Fruit fly (Drosophila melanogaster) whole organism, embryonic: ENCODE measurements around the gene CG3032.

Source experiments
- ATbp ChIP-seq: fragments of 200-800 bp; sonication (Bioruptor generic); optimal IDR thresholded peaks from 2 replicates; lab custom pipeline; 2017; ENCODE audit warnings: missing biosample characterization, mild to moderate bottlenecking, missing genetic modification characterization, missing genetic modification reagents
- Antp ChIP-seq: fragments of 200-800 bp; sonication (Bioruptor generic); optimal IDR thresholded peaks from 3 replicates; lab custom pipeline; 2016; ENCODE audit warnings: missing biosample characterization, missing genetic modification characterization
- Atf3 ChIP-seq: fragments of 200-800 bp; sonication (Bioruptor generic); optimal IDR thresholded peaks from 3 replicates; lab custom pipeline; 2016; ENCODE audit warnings: missing biosample characterization, missing genetic modification characterization
- CG1024 ChIP-seq: fragments of 200-800 bp; sonication (Bioruptor generic); IDR thresholded peaks from 2 replicates; pipeline ENCODE4 v1.3.6; 2022; ENCODE audit warnings: missing biosample characterization, missing genetic modification characterization
- CG10431 ChIP-seq: fragments of 200-800 bp; sonication (Bioruptor generic); optimal IDR thresholded peaks from 3 replicates; lab custom pipeline; 2018; ENCODE audit warnings: missing biosample characterization, mild to moderate bottlenecking, missing genetic modification characterization
- CG11247 ChIP-seq: fragments of 200-800 bp; sonication (Bioruptor generic); IDR thresholded peaks from 2 replicates; pipeline ENCODE4 v1.3.6; 2022; ENCODE audit warnings: missing biosample characterization, missing genetic modification characterization
- CG12299 ChIP-seq: fragments of 200-800 bp; sonication (Bioruptor generic); optimal IDR thresholded peaks from 2 replicates; lab custom pipeline; 2018; ENCODE audit warnings: missing biosample characterization, mild to moderate bottlenecking, missing genetic modification characterization
- CG15601 ChIP-seq: fragments of 200-800 bp; sonication (Bioruptor generic); optimal IDR thresholded peaks from 3 replicates; lab custom pipeline; 2019; ENCODE audit warnings: missing biosample characterization, mild to moderate bottlenecking, missing genetic modification characterization, moderate library complexity
- CG18764 ChIP-seq: fragments of 200-800 bp; sonication (Bioruptor generic); optimal IDR thresholded peaks from 3 replicates; lab custom pipeline; 2016; ENCODE audit warnings: missing biosample characterization, missing genetic modification characterization
- CG2116 ChIP-seq: fragments of 200-800 bp; sonication (Bioruptor generic); optimal IDR thresholded peaks from 3 replicates; lab custom pipeline; 2018; ENCODE audit warnings: missing biosample characterization, mild to moderate bottlenecking, missing genetic modification characterization
- CG2202 ChIP-seq: fragments of 200-800 bp; sonication (Bioruptor generic); optimal IDR thresholded peaks from 2 replicates; lab custom pipeline; 2018; ENCODE audit warnings: missing biosample characterization, mild to moderate bottlenecking, missing genetic modification characterization
- CG32767 ChIP-seq: fragments of 200-800 bp; sonication (Bioruptor generic); IDR thresholded peaks from 2 replicates; pipeline ENCODE4 v1.3.6; 2022; ENCODE audit warnings: missing biosample characterization, missing genetic modification characterization
- CG3838 ChIP-seq: fragments of 200-800 bp; sonication (Bioruptor generic); optimal IDR thresholded peaks from 3 replicates; lab custom pipeline; 2016; ENCODE audit warnings: missing biosample characterization, missing genetic modification characterization
- CG4617 ChIP-seq: fragments of 200-800 bp; sonication (Bioruptor generic); optimal IDR thresholded peaks from 3 replicates; lab custom pipeline; 2016; ENCODE audit warnings: missing biosample characterization, missing genetic modification characterization, borderline replicate concordance
- CG4730 ChIP-seq: fragments of 200-800 bp; sonication (Bioruptor generic); IDR thresholded peaks from 2 replicates; pipeline ENCODE4 v1.3.6; 2022; ENCODE audit warnings: missing biosample characterization, missing genetic modification characterization
- CG6791 ChIP-seq: fragments of 200-800 bp; sonication (Bioruptor generic); IDR thresholded peaks from 3 replicates; pipeline ENCODE4 v1.3.6; 2022; ENCODE audit warnings: missing biosample characterization, missing genetic modification characterization; ENCODE audit not compliant: partially characterized antibody
- CG7839 ChIP-seq: fragments of 200-800 bp; sonication (Bioruptor generic); optimal IDR thresholded peaks from 3 replicates; lab custom pipeline; 2018; ENCODE audit warnings: missing biosample characterization, mild to moderate bottlenecking, missing genetic modification characterization, moderate library complexity
- CG8944 ChIP-seq: fragments of 200-800 bp; sonication (Bioruptor generic); optimal IDR thresholded peaks from 3 replicates; lab custom pipeline; 2016; ENCODE audit warnings: missing biosample characterization, missing genetic modification characterization
- CG9797 ChIP-seq: fragments of 200-800 bp; sonication (Bioruptor generic); optimal IDR thresholded peaks from 3 replicates; lab custom pipeline; 2018; ENCODE audit warnings: missing biosample characterization, mild to moderate bottlenecking, missing genetic modification characterization
- CkIIα-i1 ChIP-seq: fragments of 200-800 bp; sonication (Bioruptor generic); IDR thresholded peaks from 2 replicates; pipeline ENCODE4 v1.3.6; 2022; ENCODE audit warnings: missing biosample characterization, missing genetic modification characterization
- Doc3 ChIP-seq: fragments of 200-800 bp; sonication (Bioruptor generic); IDR thresholded peaks from 3 replicates; pipeline ENCODE4 v1.3.6; 2022; ENCODE audit warnings: missing biosample characterization, missing genetic modification characterization; ENCODE audit not compliant: partially characterized antibody
- E2f1 ChIP-seq: fragments of 200-800 bp; sonication (Bioruptor generic); IDR thresholded peaks from 2 replicates; pipeline ENCODE4 v1.3.6; 2022; ENCODE audit warnings: missing biosample characterization, missing genetic modification characterization
- E2f2 ChIP-seq: fragments of 200-800 bp; sonication (Bioruptor generic); IDR thresholded peaks from 2 replicates; pipeline ENCODE4 v1.3.6; 2022; ENCODE audit warnings: missing biosample characterization, missing genetic modification characterization
- Gsc ChIP-seq: fragments of 200-800 bp; sonication (Bioruptor generic); IDR thresholded peaks from 2 replicates; pipeline ENCODE4 v1.3.6; 2022; ENCODE audit warnings: missing biosample characterization, missing genetic modification characterization
- NK7.1 ChIP-seq: fragments of 200-800 bp; sonication (Bioruptor generic); optimal IDR thresholded peaks from 3 replicates; lab custom pipeline; 2016; ENCODE audit warnings: missing biosample characterization, missing genetic modification characterization
- Nf-YC ChIP-seq: fragments of 200-800 bp; optimal IDR thresholded peaks from 3 replicates; lab custom pipeline; 2019; ENCODE audit warnings: missing biosample characterization, mild to moderate bottlenecking, missing genetic modification characterization, moderate library complexity
- Sox102F ChIP-seq: fragments of 200-800 bp; sonication (Bioruptor generic); optimal IDR thresholded peaks from 2 replicates; lab custom pipeline; 2018; ENCODE audit warnings: missing biosample characterization, mild to moderate bottlenecking, missing genetic modification characterization, moderate library complexity
- Sry-δ ChIP-seq: fragments of 200-800 bp; sonication (Bioruptor generic); optimal IDR thresholded peaks from 2 replicates; lab custom pipeline; 2016; ENCODE audit warnings: missing biosample characterization, missing genetic modification characterization
- Xbp1 ChIP-seq: fragments of 200-800 bp; sonication (Bioruptor generic); optimal IDR thresholded peaks from 3 replicates; lab custom pipeline; 2016; ENCODE audit warnings: missing biosample characterization, mild to moderate bottlenecking, missing genetic modification characterization
- chif ChIP-seq, 2 experiments: fragments of 200-800 bp; sonication (Bioruptor generic); optimal IDR thresholded peaks; 3 replicates each; lab custom pipeline; 2016; ENCODE audit warnings: missing biosample characterization in 2 of 2, missing genetic modification characterization in 2 of 2
- corto ChIP-seq: fragments of 200-800 bp; sonication (Bioruptor generic); optimal IDR thresholded peaks from 2 replicates; lab custom pipeline; 2016; ENCODE audit warnings: missing biosample characterization, mild to moderate bottlenecking, missing genetic modification characterization, moderate library complexity
- danr ChIP-seq: fragments of 200-800 bp; sonication (Bioruptor generic); IDR thresholded peaks from 2 replicates; pipeline ENCODE4 v1.3.6; 2022; ENCODE audit warnings: missing biosample characterization, missing genetic modification characterization
- dysf ChIP-seq: fragments of 200-800 bp; sonication (Bioruptor generic); IDR thresholded peaks from 3 replicates; pipeline ENCODE4 v1.3.6; 2022; ENCODE audit warnings: missing biosample characterization, missing genetic modification characterization
- gcm ChIP-seq: fragments of 200-800 bp; sonication (Bioruptor generic); optimal IDR thresholded peaks from 2 replicates; lab custom pipeline; 2019; ENCODE audit warnings: missing biosample characterization, mild to moderate bottlenecking, missing genetic modification characterization, moderate library complexity
- gro ChIP-seq: fragments of 200-800 bp; sonication (Bioruptor generic); optimal IDR thresholded peaks from 2 replicates; lab custom pipeline; 2016; ENCODE audit warnings: missing biosample characterization, missing genetic modification characterization
- luna ChIP-seq: fragments of 200-800 bp; sonication (Bioruptor generic); optimal IDR thresholded peaks from 2 replicates; lab custom pipeline; 2016; ENCODE audit warnings: missing biosample characterization, missing genetic modification characterization
- nau ChIP-seq: fragments of 200-800 bp; sonication (Bioruptor generic); optimal IDR thresholded peaks from 3 replicates; lab custom pipeline; 2017; ENCODE audit warnings: missing biosample characterization, mild to moderate bottlenecking, missing genetic modification characterization, missing genetic modification reagents
- pb ChIP-seq: fragments of 200-800 bp; sonication (Bioruptor generic); optimal IDR thresholded peaks from 3 replicates; lab custom pipeline; 2016; ENCODE audit warnings: missing biosample characterization, missing genetic modification characterization
- prd ChIP-seq, 3 experiments: fragments of >200 bp in 2 of 3; fragments of 200-800 bp in 1 of 3; sonication (Bioruptor generic) in 1 of 3; optimal IDR thresholded peaks in 2 of 3; IDR thresholded peaks in 1 of 3; 2 replicates in 2 of 3; 3 replicates in 1 of 3; pipeline versions ENCODE4 v1.3.6 to Lab custom; 2017 to 2022; ENCODE audit warnings: missing biosample characterization in 1 of 3, missing genetic modification characterization in 1 of 3
- pzg ChIP-seq: fragments of 200-800 bp; sonication (Bioruptor generic); optimal IDR thresholded peaks from 3 replicates; lab custom pipeline; 2018; ENCODE audit warnings: missing biosample characterization, mild to moderate bottlenecking, missing genetic modification characterization, moderate library complexity
- ro ChIP-seq: fragments of 200-800 bp; sonication (Bioruptor generic); IDR thresholded peaks from 2 replicates; pipeline ENCODE4 v1.3.6; 2022; ENCODE audit warnings: missing biosample characterization, missing genetic modification characterization
- sc ChIP-seq, 3 experiments: fragments of >200 bp in 2 of 3; fragments of 200-800 bp in 1 of 3; sonication (Bioruptor generic) in 1 of 3; optimal IDR thresholded peaks; 2 replicates in 2 of 3; 3 replicates in 1 of 3; lab custom pipeline; 2017; ENCODE audit warnings: mild to moderate bottlenecking in 1 of 3, missing biosample characterization in 1 of 3, missing genetic modification characterization in 1 of 3, missing genetic modification reagents in 1 of 3
- schlank ChIP-seq: fragments of 200-800 bp; sonication (Bioruptor generic); optimal IDR thresholded peaks from 2 replicates; lab custom pipeline; 2018; ENCODE audit warnings: missing biosample characterization, mild to moderate bottlenecking, missing genetic modification characterization
- shn ChIP-seq: fragments of 200-800 bp; sonication (Bioruptor generic); optimal IDR thresholded peaks from 3 replicates; lab custom pipeline; 2016; ENCODE audit warnings: missing biosample characterization, missing genetic modification characterization
- sob ChIP-seq: fragments of 200-800 bp; sonication (Bioruptor generic); IDR thresholded peaks from 2 replicates; pipeline ENCODE4 v1.3.6; 2022; ENCODE audit warnings: missing biosample characterization, missing genetic modification characterization
- sr ChIP-seq: fragments of 200-800 bp; sonication (Bioruptor generic); IDR thresholded peaks from 3 replicates; pipeline ENCODE4 v1.3.6; 2022; ENCODE audit warnings: missing biosample characterization, missing genetic modification characterization
- unpg ChIP-seq: fragments of 200-800 bp; sonication (Bioruptor generic); optimal IDR thresholded peaks from 3 replicates; lab custom pipeline; 2018; ENCODE audit warnings: missing biosample characterization, mild to moderate bottlenecking, missing genetic modification characterization, moderate library complexity
- zen2 ChIP-seq: fragments of 200-800 bp; sonication (Bioruptor generic); IDR thresholded peaks from 3 replicates; pipeline ENCODE4 v1.3.6; 2022; ENCODE audit warnings: missing biosample characterization, missing genetic modification characterization; ENCODE audit not compliant: partially characterized antibody

The CG3032 gene

DNA sequence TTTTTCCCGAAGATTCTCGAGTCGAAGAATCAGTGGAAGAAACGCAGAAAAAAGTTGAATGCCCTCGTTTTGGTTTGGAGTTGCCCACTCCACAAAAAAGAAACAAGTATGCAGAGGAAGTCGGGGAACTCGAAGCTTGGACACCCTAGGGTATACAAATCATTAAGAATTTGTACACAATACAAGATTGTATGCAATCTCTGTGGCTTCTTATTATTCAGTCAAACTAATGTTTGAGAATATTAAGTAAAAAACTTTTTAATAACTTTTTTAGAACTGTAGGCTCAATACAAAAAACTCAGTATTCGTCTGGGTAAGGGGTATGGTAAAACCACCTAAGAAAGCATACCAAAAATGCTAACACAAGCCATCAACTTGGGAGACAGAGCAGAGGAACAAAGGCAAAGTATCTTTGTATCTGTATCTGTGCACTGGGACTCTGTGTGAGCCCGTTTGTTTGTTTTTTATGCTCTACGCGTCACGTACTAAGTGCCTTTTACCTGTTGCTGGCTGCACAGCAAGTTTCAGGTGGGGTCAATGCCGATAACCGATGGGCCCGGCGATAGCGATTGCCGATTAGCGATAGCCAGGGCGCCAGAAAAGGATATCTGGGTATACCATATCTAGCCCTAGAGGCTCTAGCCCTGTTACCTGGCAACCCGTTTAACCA lies 28.4 kb downstream of the CG3032 start (continued):
- TF ChIP-seq CG18764 (GFP tag; lab: Kevin White, UChicago) = peak; percentile 44
- peak; percentile 71 for TF ChIP-seq pb (GFP tag; lab: Kevin White, UChicago)
- no peak for TF ChIP-seq CkIIα-i1
- peak; percentile 73 for TF ChIP-seq E2f1 (GFP tag; lab: Robert Waterston, UW)
- peak; percentile 69; the same call in 2 of the 3 replicates for TF ChIP-seq dysf
- TF ChIP-seq sc (optimal IDR thresholded peaks at IDR 0.05; lab: Kevin White, UChicago) = no peak
- TF ChIP-seq sc (GFP tag; optimal IDR thresholded peaks at IDR 0.05; lab: Kevin White, UChicago) = peak; percentile 75
- peak; percentile 49 for TF ChIP-seq CG3838 (GFP tag; lab: Kevin White, UChicago)
- TF ChIP-seq sr = no peak
- TF ChIP-seq Doc3 (GFP tag; lab: Robert Waterston, UW) = no peak
- no peak for TF ChIP-seq prd (optimal IDR thresholded peaks at IDR 0.05; lab: Kevin White, UChicago)
- TF ChIP-seq prd (GFP tag; IDR thresholded peaks at IDR 0.05; lab: Robert Waterston, UW) = peak; percentile 81
- TF ChIP-seq sob = peak; percentile 71
- TF ChIP-seq unpg (GFP tag; lab: Kevin White, UChicago) = peak; percentile 82
- TF ChIP-seq luna (GFP tag; lab: Kevin White, UChicago) = no peak
- no peak for TF ChIP-seq schlank
- peak; percentile 75 for TF ChIP-seq ATbp (GFP tag; lab: Kevin White, UChicago)
- TF ChIP-seq CG6791 (GFP tag; lab: Robert Waterston, UW) = peak; percentile 71; the same call in 2 of the 3 replicates
- peak; percentile 83 for TF ChIP-seq corto (GFP tag; lab: Kevin White, UChicago)
- TF ChIP-seq pzg (GFP tag; lab: Kevin White, UChicago) = peak; percentile 1
- peak; percentile 47 for TF ChIP-seq NK7.1 (GFP tag; lab: Kevin White, UChicago)
- peak; percentile 42; the same call in 1 of the 2 replicates for TF ChIP-seq Gsc (GFP tag; lab: Robert Waterston, UW)
- peak; percentile 52 for TF ChIP-seq nau (GFP tag; lab: Kevin White, UChicago)
- TF ChIP-seq CG2202 = peak; percentile 88
- TF ChIP-seq CG4617 (GFP tag; lab: Kevin White, UChicago) = peak; percentile 14
- peak; percentile 68 for TF ChIP-seq Antp (GFP tag; lab: Kevin White, UChicago)
- TF ChIP-seq CG11247 (GFP tag; lab: Robert Waterston, UW) = 0 out of 2 replicates have a peak, but pooled peaks have one; percentile 9
- TF ChIP-seq gro (GFP tag; lab: Kevin White, UChicago) = peak; percentile 68
- TF ChIP-seq E2f2 (GFP tag; lab: Robert Waterston, UW) = peak; percentile 53
- peak; percentile 88 for TF ChIP-seq CG15601 (tag; lab: Kevin White, UChicago)
- peak; percentile 41 for TF ChIP-seq ro (GFP tag; lab: Robert Waterston, UW)
- TF ChIP-seq CG8944 (GFP tag; lab: Kevin White, UChicago) = peak; percentile 68
- TF ChIP-seq shn (GFP tag; lab: Kevin White, UChicago) = peak; percentile 63
- TF ChIP-seq chif (GFP tag; optimal IDR thresholded peaks at IDR 0.05; lab: Kevin White, UChicago) = peak; percentile 81 to 90
- TF ChIP-seq danr = peak; percentile 33; the same call in 1 of the 2 replicates
- no peak for TF ChIP-seq CG9797
- peak; percentile 84 for TF ChIP-seq CG7839
- TF ChIP-seq Xbp1 (GFP tag; lab: Kevin White, UChicago) = peak; percentile 76
- peak; percentile 73 for TF ChIP-seq CG1024 (GFP tag; lab: Robert Waterston, UW)
- TF ChIP-seq Atf3 (GFP tag; lab: Kevin White, UChicago) = peak; percentile 68
- TF ChIP-seq CG10431 = peak; percentile 74
- TF ChIP-seq zen2 (GFP tag; lab: Robert Waterston, UW) = no peak
- TF ChIP-seq CG4730 = peak; percentile 71
- TF ChIP-seq gcm (GFP tag; lab: Kevin White, UChicago) = peak; percentile 77
- 0 out of 2 replicates have a peak, but pooled peaks have one; percentile 39 for TF ChIP-seq CG32767 (GFP tag; lab: Robert Waterston, UW)
- no peak for TF ChIP-seq Nf-YC
- peak; percentile 35 for TF ChIP-seq CG12299 (tag; lab: Kevin White, UChicago)
- peak; percentile 63 for TF ChIP-seq Sry-δ (GFP tag; lab: Kevin White, UChicago)
- peak; percentile 77 for TF ChIP-seq Sox102F (GFP tag; lab: Kevin White, UChicago)
- peak; percentile 22 for TF ChIP-seq CG2116
